Fruit fly (Drosophila melanogaster): Measurements from ENCODE around the gene CG13385.

The CG13385 gene

dm6 chr2L:8365701-8366643, 30.5 kb upstream of the CG13385 start, which contains the start of gene Pp2A-29B:
TSS of gene Pp2A-29B (plus strand) at chr2L:8366038.
- TF ChIP-seq psq (GFP tag; optimal IDR thresholded peaks at IDR 0.05) = no peak
- no peak for TF ChIP-seq jim (GFP tag; optimal IDR thresholded peaks at IDR 0.05)
- TF ChIP-seq dl (GFP tag; optimal IDR thresholded peaks at IDR 0.05; ENCODE audit: insufficient read depth in 1 of 2, partially characterized antibody in 2 of 2) = no peak
- peak; percentile 4 for TF ChIP-seq ey (GFP tag; optimal IDR thresholded peaks at IDR 0.05)
- TF ChIP-seq rgr (GFP tag; optimal IDR thresholded peaks at IDR 0.05) = peak; percentile 38
- TF ChIP-seq CrebA (GFP tag; optimal IDR thresholded peaks at IDR 0.05; ENCODE audit: borderline replicate concordance) = no peak
- no peak for TF ChIP-seq Mio (GFP tag; optimal IDR thresholded peaks at IDR 0.05)
- TF ChIP-seq Hnf4 (GFP tag; optimal IDR thresholded peaks at IDR 0.05) = peak; percentile 53
- peak; percentile 81 for TF ChIP-seq brk (GFP tag; optimal IDR thresholded peaks at IDR 0.05)
- TF ChIP-seq sage (GFP tag; optimal IDR thresholded peaks at IDR 0.05) = peak; percentile 23
- no peak for TF ChIP-seq Myc (optimal IDR thresholded peaks at IDR 0.05)
- TF ChIP-seq h (GFP tag; optimal IDR thresholded peaks at IDR 0.05) = peak; percentile 55
- TF ChIP-seq HLH106 (tag; optimal IDR thresholded peaks at IDR 0.05) = peak; percentile 49
- no peak for TF ChIP-seq Vsx2 (GFP tag; optimal IDR thresholded peaks at IDR 0.05; ENCODE audit: partially characterized antibody)
- peak; percentile 54 for TF ChIP-seq dsf (GFP tag; optimal IDR thresholded peaks at IDR 0.05; ENCODE audit: borderline replicate concordance)
- no peak for TF ChIP-seq CG32264 (GFP tag; optimal IDR thresholded peaks at IDR 0.05)
- no peak for TF ChIP-seq Abd-B (GFP tag; optimal IDR thresholded peaks at IDR 0.05)
- TF ChIP-seq Dif (GFP tag; optimal IDR thresholded peaks at IDR 0.05; ENCODE audit: partially characterized antibody) = no peak
- TF ChIP-seq Rel (GFP tag; optimal IDR thresholded peaks at IDR 0.05) = no peak
- TF ChIP-seq Rel (tag; optimal IDR thresholded peaks at IDR 0.05) = peak; percentile 31
- TF ChIP-seq pan (optimal IDR thresholded peaks at IDR 0.05) = no peak
- TF ChIP-seq sv (GFP tag; optimal IDR thresholded peaks at IDR 0.05) = no peak
- no peak for TF ChIP-seq OdsH (GFP tag; optimal IDR thresholded peaks at IDR 0.05)
- peak; percentile 63 for TF ChIP-seq Jra (GFP tag; optimal IDR thresholded peaks at IDR 0.05)
- no peak for TF ChIP-seq lola (GFP tag; optimal IDR thresholded peaks at IDR 0.05)
- TF ChIP-seq CG9705 (GFP tag; optimal IDR thresholded peaks at IDR 0.05) = peak; percentile 19
- no peak for TF ChIP-seq br (GFP tag; optimal IDR thresholded peaks at IDR 0.05)
- peak; percentile 33 for TF ChIP-seq Sp1 (GFP tag; optimal IDR thresholded peaks at IDR 0.05)
- no peak for TF ChIP-seq Hr78 (GFP tag; optimal IDR thresholded peaks at IDR 0.05)
- TF ChIP-seq foxo (GFP tag; optimal IDR thresholded peaks at IDR 0.05) = peak in 1 of 2 experiments; percentile 23
- TF ChIP-seq Hr83 (GFP tag; optimal IDR thresholded peaks at IDR 0.05; ENCODE audit: poor library complexity, severe bottlenecking) = no peak
- no peak for TF ChIP-seq Dfd (GFP tag; optimal IDR thresholded peaks at IDR 0.05)
- no peak for TF ChIP-seq tai (GFP tag; optimal IDR thresholded peaks at IDR 0.05)
- TF ChIP-seq N (GFP tag; optimal IDR thresholded peaks at IDR 0.05) = peak; percentile 88
- no peak for TF ChIP-seq usp (GFP tag; optimal IDR thresholded peaks at IDR 0.05)
- TF ChIP-seq fru (GFP tag; optimal IDR thresholded peaks at IDR 0.05) = peak; percentile 23
- TF ChIP-seq woc (GFP tag; optimal IDR thresholded peaks at IDR 0.05) = peak; percentile 59
- no peak for TF ChIP-seq dmrt93B (GFP tag; optimal IDR thresholded peaks at IDR 0.05)
- TF ChIP-seq GATAd (GFP tag; optimal IDR thresholded peaks at IDR 0.05) = no peak

Data from whole organism, wandering third instar larva.